Worm (Caenorhabditis elegans): Measurements from ENCODE around the gene D2023.3.

DNA sequence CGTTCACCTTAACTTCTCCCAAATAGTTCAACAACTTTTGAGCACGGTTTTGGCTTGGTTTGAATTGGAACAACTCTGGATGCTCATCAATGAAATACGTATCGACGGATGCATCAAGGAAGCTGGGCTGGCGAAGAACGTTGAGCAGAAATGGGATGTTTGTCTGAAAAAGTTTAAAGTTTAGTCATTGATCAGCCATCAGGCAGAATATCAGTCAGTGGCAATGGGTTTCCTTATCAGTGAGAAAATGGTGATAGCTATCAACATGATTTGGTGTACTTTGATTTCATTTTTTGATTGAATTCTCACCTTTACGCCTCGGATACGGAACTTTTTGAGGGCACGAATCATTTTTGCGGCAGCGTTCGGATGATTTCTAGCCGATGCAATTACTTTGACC is 8.7 kb upstream of the D2023.3 start:
- no peak for TF ChIP-seq ref-1 (GFP tag; conservative IDR thresholded peaks at IDR 0.05)
- no peak for TF ChIP-seq flt-1 (GFP tag; IDR thresholded peaks at IDR 0.05)
- TF ChIP-seq ztf-29 (GFP tag; IDR thresholded peaks at IDR 0.05), result no peak
- TF ChIP-seq med-1 (GFP tag; optimal IDR thresholded peaks at IDR 0.05; ENCODE audit: insufficient read depth), result no peak
- no peak for TF ChIP-seq tab-1 (GFP tag; IDR thresholded peaks at IDR 0.05)

Data from whole organism, midembryonic.